Fruit fly (Drosophila melanogaster) whole organism, embryonic: Measurements from ENCODE around the gene Sodh1.

ENCODE experiments used
- CG5953 ChIP-seq: fragments of 200-800 bp; sonication (Bioruptor generic); IDR thresholded peaks from 2 replicates; pipeline ENCODE4 v1.3.6; 2022; ENCODE audit warnings: missing biosample characterization, missing genetic modification characterization
- Six4 ChIP-seq: fragments of 200-800 bp; sonication (Bioruptor generic); optimal IDR thresholded peaks from 2 replicates; lab custom pipeline; 2016; ENCODE audit warnings: missing biosample characterization, missing genetic modification characterization
- peb ChIP-seq: fragments of 200-800 bp; sonication (Bioruptor generic); IDR thresholded peaks from 2 replicates; pipeline ENCODE4 v1.3.6; 2022; ENCODE audit warnings: missing biosample characterization, missing genetic modification characterization

DNA sequence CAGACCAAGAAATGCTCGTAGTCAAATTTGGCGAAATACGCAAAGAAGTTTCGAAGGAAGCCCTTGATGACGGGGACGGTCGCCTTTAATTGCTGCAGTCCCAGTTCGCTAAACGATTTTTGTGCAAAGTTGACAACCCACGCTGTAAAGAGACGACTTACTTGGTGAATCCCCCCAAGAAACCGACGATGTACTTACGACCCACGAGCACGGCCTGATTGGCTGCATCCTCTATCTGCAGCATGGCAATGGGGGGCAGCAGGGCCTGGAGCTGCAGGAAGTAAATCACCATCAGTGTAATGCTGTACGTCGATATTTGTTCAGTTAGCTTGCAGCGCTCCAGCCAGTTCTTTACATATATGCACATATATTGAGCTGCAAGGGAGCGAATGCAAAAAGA, 31.6 kb downstream of the Sodh1 start:
- TF ChIP-seq CG5953 (GFP tag; lab: Robert Waterston, UW) (no peak), peb (GFP tag; lab: Robert Waterston, UW) (no peak), Six4 (GFP tag; lab: Kevin White, UChicago) (no peak)
